Worm (Caenorhabditis elegans) whole organism, L4 larva: ENCODE results near the gene msp-81.

Experiments used
- F37D6.2 ChIP-seq: sonication (generic microtip); optimal IDR thresholded peaks from 2 replicates; lab custom pipeline; 2016; ENCODE audit warnings: mild to moderate bottlenecking, missing genetic modification characterization, missing compliant biosample characterization
- R02D3.7 ChIP-seq: fragments of 150-350 bp; sonication (generic microtip); optimal IDR thresholded peaks from 3 replicates; lab custom pipeline; 2014; ENCODE audit warnings: missing biosample characterization, missing genetic modification characterization
- Y105C5A.15 ChIP-seq: fragments of 200-800 bp; sonication (Bioruptor generic); IDR thresholded peaks from 2 replicates; pipeline ENCODE4 v1.3.6; 2022; ENCODE audit warnings: missing genetic modification characterization, missing compliant biosample characterization
- Y48G9A.11 ChIP-seq: fragments of 200-800 bp; sonication (Bioruptor generic); IDR thresholded peaks from 2 replicates; pipeline ENCODE4 v1.3.6; 2022; ENCODE audit warnings: missing genetic modification reagents, missing genetic modification characterization, missing compliant biosample characterization
- ZK546.5 ChIP-seq, 2 experiments: sonication (generic microtip); optimal IDR thresholded peaks; 2 replicates each; lab custom pipeline; 2017; ENCODE audit warnings: missing biosample characterization in 2 of 2, missing genetic modification characterization in 2 of 2
- aly-2 ChIP-seq: sonication (generic microtip); optimal IDR thresholded peaks from 2 replicates; lab custom pipeline; 2018; ENCODE audit warnings: missing biosample characterization, missing genetic modification characterization
- ama-1 ChIP-seq: fragments of 150-350 bp; optimal IDR thresholded peaks from 2 replicates; lab custom pipeline; 2014; ENCODE audit warnings: inconsistent platforms, mixed read lengths
- ceh-20 ChIP-seq: fragments of 200-800 bp; sonication (Bioruptor generic); IDR thresholded peaks from 2 replicates; pipeline ENCODE4 v1.3.6; 2022; ENCODE audit warnings: missing genetic modification reagents, missing genetic modification characterization, missing compliant biosample characterization
- ceh-82 ChIP-seq: sonication (generic microtip); optimal IDR thresholded peaks from 2 replicates; lab custom pipeline; 2017; ENCODE audit warnings: missing biosample characterization, missing genetic modification characterization
- ces-1 ChIP-seq: fragments of 150-350 bp; sonication (generic microtip); optimal IDR thresholded peaks from 4 replicates; lab custom pipeline; 2014; ENCODE audit warnings: missing biosample characterization, missing genetic modification reagents, missing genetic modification characterization
- daf-12 ChIP-seq: fragments of 150-350 bp; optimal IDR thresholded peaks from 2 replicates; lab custom pipeline; 2014; ENCODE audit warnings: missing biosample characterization, missing genetic modification reagents, missing genetic modification characterization
- dmd-6 ChIP-seq: fragments of 200-800 bp; sonication (Bioruptor generic); IDR thresholded peaks from 2 replicates; pipeline ENCODE4 v1.3.6; 2022; ENCODE audit warnings: missing genetic modification reagents, missing genetic modification characterization, missing compliant biosample characterization
- dmd-9 ChIP-seq: fragments of 200-800 bp; sonication (Bioruptor generic); IDR thresholded peaks from 2 replicates; pipeline ENCODE4 v1.3.6; 2022; ENCODE audit warnings: missing genetic modification reagents, missing genetic modification characterization, missing compliant biosample characterization
- dve-1 ChIP-seq: sonication (generic microtip); optimal IDR thresholded peaks from 2 replicates; lab custom pipeline; 2017; ENCODE audit warnings: antibody characterized with exemption, mild to moderate bottlenecking, missing genetic modification characterization, missing compliant biosample characterization; ENCODE audit not compliant: insufficient read depth
- egl-27 ChIP-seq: sonication (generic microtip); optimal IDR thresholded peaks from 3 replicates; lab custom pipeline; 2017; ENCODE audit warnings: missing biosample characterization, missing genetic modification reagents, missing genetic modification characterization
- egl-43 ChIP-seq: fragments of 200-800 bp; sonication (Bioruptor generic); IDR thresholded peaks from 2 replicates; pipeline ENCODE4 v1.3.6; 2022; ENCODE audit warnings: missing genetic modification reagents, missing genetic modification characterization, missing compliant biosample characterization
- fos-1 ChIP-seq: fragments of 150-350 bp; optimal IDR thresholded peaks from 2 replicates; lab custom pipeline; 2014; ENCODE audit warnings: missing biosample characterization, missing genetic modification characterization
- hlh-11 ChIP-seq: fragments of 200-800 bp; sonication (Bioruptor generic); optimal IDR thresholded peaks from 2 replicates; lab custom pipeline; 2018; ENCODE audit warnings: mild to moderate bottlenecking, missing genetic modification characterization, missing compliant biosample characterization
- hlh-30 ChIP-seq: sonication (generic microtip); optimal IDR thresholded peaks from 2 replicates; lab custom pipeline; 2017; ENCODE audit warnings: antibody characterized with exemption, mild to moderate bottlenecking, missing genetic modification characterization, missing compliant biosample characterization; ENCODE audit not compliant: insufficient read depth
- hmg-1.1 ChIP-seq: fragments of 200-800 bp; sonication (Bioruptor generic); IDR thresholded peaks from 2 replicates; pipeline ENCODE4 v1.3.6; 2022; ENCODE audit warnings: missing genetic modification reagents, missing genetic modification characterization, missing compliant biosample characterization
- lin-1 ChIP-seq: fragments of 200-800 bp; sonication (Bioruptor generic); IDR thresholded peaks from 2 replicates; pipeline ENCODE4 v1.3.6; 2022; ENCODE audit warnings: missing genetic modification reagents, missing genetic modification characterization, missing compliant biosample characterization
- lin-13 ChIP-seq: fragments of 150-350 bp; optimal IDR thresholded peaks from 2 replicates; lab custom pipeline; 2014; ENCODE audit warnings: missing biosample characterization, missing genetic modification reagents, missing genetic modification characterization
- lin-15B ChIP-seq: fragments of 150-350 bp; sonication (generic microtip); optimal IDR thresholded peaks from 3 replicates; lab custom pipeline; 2014; ENCODE audit warnings: missing biosample characterization, missing genetic modification characterization
- lin-38 ChIP-seq: fragments of 200-800 bp; sonication (Bioruptor generic); IDR thresholded peaks from 2 replicates; pipeline ENCODE4 v1.3.6; 2022; ENCODE audit warnings: missing genetic modification reagents, missing genetic modification characterization, missing compliant biosample characterization
- madf-9 ChIP-seq: fragments of 200-800 bp; sonication (Bioruptor generic); conservative IDR thresholded peaks from 2 replicates; pipeline ENCODE4 v1.3.6; 2022; ENCODE audit warnings: missing genetic modification reagents, missing genetic modification characterization, missing compliant biosample characterization
- mep-1 ChIP-seq: fragments of 150-350 bp; sonication (generic microtip); optimal IDR thresholded peaks from 3 replicates; lab custom pipeline; 2014; ENCODE audit warnings: missing biosample characterization, missing genetic modification characterization
- mxl-2 ChIP-seq: fragments of 200-800 bp; sonication (Bioruptor generic); conservative IDR thresholded peaks from 2 replicates; pipeline ENCODE4 v1.3.6; 2022; ENCODE audit warnings: missing genetic modification reagents, missing genetic modification characterization, missing compliant biosample characterization
- nhr-11 ChIP-seq: fragments of 150-350 bp; optimal IDR thresholded peaks from 2 replicates; lab custom pipeline; 2014; ENCODE audit warnings: missing biosample characterization, missing genetic modification characterization
- nhr-48 ChIP-seq: sonication (generic microtip); optimal IDR thresholded peaks from 2 replicates; lab custom pipeline; 2016; ENCODE audit warnings: mild to moderate bottlenecking, missing genetic modification characterization, missing compliant biosample characterization
- nhr-6 ChIP-seq: fragments of 150-350 bp; optimal IDR thresholded peaks from 2 replicates; lab custom pipeline; 2014; ENCODE audit warnings: missing biosample characterization, missing genetic modification characterization
- nhr-76 ChIP-seq: fragments of 150-350 bp; optimal IDR thresholded peaks from 2 replicates; lab custom pipeline; 2014; ENCODE audit warnings: missing biosample characterization, missing genetic modification characterization
- pha-4 ChIP-seq, 2 experiments: fragments of 150-350 bp in 1 of 2; fragments of 200-800 bp in 1 of 2; sonication (Bioruptor generic) in 1 of 2; IDR thresholded peaks in 1 of 2; optimal IDR thresholded peaks in 1 of 2; 2 replicates each; pipeline versions ENCODE4 v1.3.6 to Lab custom; 2014 to 2022; ENCODE audit warnings: missing genetic modification characterization in 2 of 2, missing genetic modification reagents in 2 of 2, missing biosample characterization in 1 of 2, missing compliant biosample characterization in 1 of 2
- php-3 ChIP-seq: fragments of 200-800 bp; sonication (Bioruptor generic); IDR thresholded peaks from 2 replicates; pipeline ENCODE4 v1.3.6; 2022; ENCODE audit warnings: missing genetic modification reagents, missing genetic modification characterization, missing compliant biosample characterization
- pqm-1 ChIP-seq: sonication (generic microtip); optimal IDR thresholded peaks from 2 replicates; lab custom pipeline; 2017; ENCODE audit warnings: missing biosample characterization, missing genetic modification characterization
- saeg-2 ChIP-seq: fragments of 200-800 bp; sonication (Bioruptor generic); IDR thresholded peaks from 2 replicates; pipeline ENCODE4 v1.3.6; 2022; ENCODE audit warnings: missing genetic modification reagents, missing genetic modification characterization, missing compliant biosample characterization
- sdz-12 ChIP-seq: fragments of 200-800 bp; sonication (Bioruptor generic); optimal IDR thresholded peaks from 2 replicates; lab custom pipeline; 2018; ENCODE audit warnings: mild to moderate bottlenecking, missing genetic modification characterization, missing compliant biosample characterization
- skn-1 ChIP-seq: fragments of 150-350 bp; optimal IDR thresholded peaks from 2 replicates; lab custom pipeline; 2014; ENCODE audit warnings: missing biosample characterization, missing genetic modification characterization
- tag-97 ChIP-seq: fragments of 200-800 bp; sonication (Bioruptor generic); IDR thresholded peaks from 2 replicates; pipeline ENCODE4 v1.3.6; 2022; ENCODE audit warnings: missing genetic modification characterization, missing compliant biosample characterization
- unc-62 ChIP-seq, 3 experiments: fragments of 150-350 bp in 1 of 3; sonication (generic microtip); optimal IDR thresholded peaks in 2 of 3; peaks in 1 of 3; 1 replicate in 1 of 3; 2 replicates in 2 of 3; lab custom pipeline; 2014 to 2017; ENCODE audit warnings: missing biosample characterization in 3 of 3, missing genetic modification characterization in 3 of 3, missing genetic modification reagents in 3 of 3, missing genotype in 1 of 3
- vab-7 ChIP-seq: fragments of 200-800 bp; sonication (Bioruptor generic); IDR thresholded peaks from 2 replicates; pipeline ENCODE4 v1.3.6; 2022; ENCODE audit warnings: missing genetic modification reagents, missing genetic modification characterization, missing compliant biosample characterization
- zfp-2 ChIP-seq: sonication (generic microtip); optimal IDR thresholded peaks from 2 replicates; lab custom pipeline; 2016; ENCODE audit warnings: mild to moderate bottlenecking, missing genetic modification characterization, missing compliant biosample characterization
- zip-11 ChIP-seq: fragments of 200-800 bp; sonication (Bioruptor generic); IDR thresholded peaks from 2 replicates; pipeline ENCODE4 v1.3.6; 2022; ENCODE audit warnings: missing genetic modification characterization, missing compliant biosample characterization
- zip-2 ChIP-seq: fragments of 150-350 bp; optimal IDR thresholded peaks from 2 replicates; lab custom pipeline; 2014; ENCODE audit warnings: missing biosample characterization, missing genetic modification characterization

Gene msp-81

DNA sequence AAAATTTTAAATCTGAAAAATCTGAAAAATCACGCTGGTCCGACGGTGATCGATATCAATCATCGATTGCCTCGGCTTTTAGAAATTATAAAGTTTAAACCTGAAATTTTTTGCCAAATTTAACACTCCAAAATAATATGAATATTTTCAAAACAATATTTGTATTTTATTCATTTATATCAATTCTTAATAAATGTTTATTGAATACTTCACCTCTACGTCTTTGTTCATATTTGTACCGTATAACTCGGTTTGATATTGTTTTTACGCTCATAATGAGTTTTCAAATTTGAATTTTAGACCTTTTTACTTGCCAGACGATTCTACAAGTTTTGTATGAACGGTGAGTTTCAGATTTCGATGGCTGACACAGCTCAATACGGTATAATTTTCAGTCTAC, 28.6 kb upstream of the msp-81 start, which contains the start of the genes K07F5.15 and K07F5.22:
K07F5.15 (plus strand) TSS at position 301 of the 400 bp plus-strand sequence.
K07F5.22 (plus strand) TSS at position 301 of the 400 bp plus-strand sequence.
- TF ChIP-seq R02D3.7 (tag; lab: Kevin White, UChicago) (no peak), vab-7 (GFP tag; lab: Robert Waterston, UW) (no peak), dmd-6 (GFP tag; lab: Robert Waterston, UW) (no peak)

DNA sequence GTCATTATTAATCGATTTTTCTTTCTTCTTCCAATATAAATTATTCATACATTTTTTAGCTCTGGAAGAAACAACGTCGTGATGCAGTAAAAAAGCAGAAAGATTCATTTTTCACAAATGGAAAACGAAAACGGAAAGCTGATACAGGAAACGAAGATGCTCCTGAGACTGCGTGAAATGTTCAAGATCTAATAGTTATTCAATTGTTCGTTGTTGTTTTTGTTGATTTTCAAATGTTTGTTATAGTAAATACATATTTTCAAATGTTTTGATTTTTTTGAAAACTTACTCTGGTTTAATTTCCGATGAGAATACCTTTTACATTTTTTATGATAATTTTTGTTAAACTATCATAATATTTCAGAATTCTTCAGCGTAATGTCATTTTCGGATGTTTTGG, 27.6 kb upstream of the msp-81 start, which contains the start of gene K07F5.16:
K07F5.16 (plus strand) TSS at position 301 of the 400 bp plus-strand sequence.
- no peak for TF ChIP-seq ceh-82 (tag; lab: Kevin White, UChicago)
- no peak for TF ChIP-seq Y105C5A.15
- TF ChIP-seq hlh-30 (tag; lab: Kevin White, UChicago), result no peak
- no peak for TF ChIP-seq lin-38 (GFP tag; lab: Robert Waterston, UW)
- TF ChIP-seq zip-2, result no peak
- no peak for TF ChIP-seq php-3 (GFP tag; lab: Robert Waterston, UW)

ce11 chrIV:9861921-9862320, 25.7 kb upstream of the msp-81 start, which contains the start of gene K07F5.14:
Gene K07F5.14, plus strand, starts transcription at chrIV:9862221.
- TF ChIP-seq aly-2 (no peak), pqm-1 (tag; lab: Kevin White, UChicago) (no peak), hmg-1.1 (GFP tag; lab: Robert Waterston, UW) (no peak), nhr-76 (tag; lab: Kevin White, UChicago) (no peak), unc-62 (GFP tag; optimal IDR thresholded peaks at IDR 0.05 in 1 of 2; lab: Kevin White, UChicago) (no peak), unc-62 (tag; optimal IDR thresholded peaks at IDR 0.05; lab: Kevin White, UChicago) (no peak), ceh-20 (GFP tag; lab: Robert Waterston, UW) (no peak), tag-97 (no peak), Y105C5A.15 (no peak), egl-27 (no peak), lin-1 (GFP tag; lab: Robert Waterston, UW) (no peak), madf-9 (GFP tag; lab: Robert Waterston, UW) (no peak), ces-1 (GFP tag; lab: Kevin White, UChicago) (no peak), nhr-11 (tag; lab: Kevin White, UChicago) (no peak), hlh-30 (tag; lab: Kevin White, UChicago) (no peak), ama-1 (no peak)

DNA sequence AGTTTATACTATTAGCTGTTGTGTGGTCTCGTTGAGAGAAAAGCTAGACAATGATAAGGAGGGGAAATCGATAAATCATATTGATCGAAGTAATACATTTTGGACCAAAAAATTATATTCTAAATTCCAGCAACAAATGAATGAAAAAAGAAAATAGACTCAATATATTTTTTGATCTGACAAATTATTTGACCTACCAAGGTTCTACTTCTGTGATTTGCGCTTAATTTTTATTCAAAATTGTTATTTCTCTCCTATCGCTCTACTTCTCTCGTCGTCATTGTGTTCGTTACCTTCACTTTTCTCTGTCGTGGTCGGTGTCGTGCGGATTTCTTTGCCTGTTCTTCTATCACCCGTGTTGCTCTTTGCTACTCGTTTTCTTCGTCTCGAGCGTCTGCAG, 22.8 kb upstream of the msp-81 start:
- TF ChIP-seq mep-1, result no peak
- no peak for TF ChIP-seq egl-43
- TF ChIP-seq sdz-12, result no peak
- no peak for TF ChIP-seq dve-1 (tag; lab: Kevin White, UChicago)
- TF ChIP-seq zip-11 (GFP tag; lab: Robert Waterston, UW), result no peak
- no peak for TF ChIP-seq madf-9 (GFP tag; lab: Robert Waterston, UW)
- no peak for TF ChIP-seq dmd-9 (GFP tag; lab: Robert Waterston, UW)
- no peak for TF ChIP-seq mxl-2 (GFP tag; lab: Robert Waterston, UW)

DNA sequence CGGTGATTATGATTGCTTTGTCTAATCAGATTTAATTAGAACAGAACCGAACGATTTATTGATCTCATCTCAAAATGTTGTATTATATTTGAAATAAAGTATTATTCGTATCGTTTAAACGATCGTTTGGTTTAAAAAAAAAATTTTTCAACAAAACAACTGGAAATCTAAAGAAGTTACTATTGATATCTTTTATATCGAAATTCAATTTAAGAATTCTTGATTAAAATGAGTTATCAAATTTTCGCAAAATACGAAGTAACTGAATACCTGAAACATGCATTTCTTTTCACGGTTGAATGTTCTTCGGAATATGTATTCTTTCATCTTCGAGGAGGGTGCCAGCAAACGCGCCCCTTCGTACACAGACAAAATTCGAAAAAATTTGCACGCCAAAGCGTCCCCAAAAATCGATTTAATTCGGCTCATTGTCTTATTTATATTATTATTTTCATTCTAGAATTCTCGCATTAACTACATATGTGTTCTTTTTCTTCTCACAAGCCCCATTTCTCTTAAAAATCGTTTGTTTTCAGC, 21.8 kb upstream of the msp-81 start, which contains the start of gene npp-1:
npp-1 (plus strand) TSS at position 537 of the 537 bp plus-strand sequence.
- TF ChIP-seq Y48G9A.11 (GFP tag; lab: Robert Waterston, UW) (no peak), egl-27 (no peak), madf-9 (GFP tag; lab: Robert Waterston, UW) (no peak), zip-2 (no peak), tag-97 (no peak), saeg-2 (GFP tag; lab: Robert Waterston, UW) (no peak), dve-1 (tag; lab: Kevin White, UChicago) (peak; percentile 20), nhr-6 (tag; lab: Kevin White, UChicago) (no peak), hlh-11 (tag; lab: Kevin White, UChicago) (no peak), lin-13 (GFP tag; lab: Kevin White, UChicago) (peak; percentile 30), fos-1 (no peak), F37D6.2 (no peak), ZK546.5 (tag; optimal IDR thresholded peaks at IDR 0.05; lab: Kevin White, UChicago) (no peak), lin-15B (tag; lab: Kevin White, UChicago) (no peak), skn-1 (tag; lab: Kevin White, UChicago) (no peak), daf-12 (tag; lab: Kevin White, UChicago) (no peak), nhr-48 (tag; lab: Kevin White, UChicago) (no peak), zfp-2 (no peak), pha-4 (GFP tag; IDR thresholded peaks at IDR 0.05; lab: Robert Waterston, UW) (no peak), pha-4 (tag; optimal IDR thresholded peaks at IDR 0.05; lab: Kevin White, UChicago) (no peak), dmd-6 (GFP tag; lab: Robert Waterston, UW) (no peak), mxl-2 (GFP tag; lab: Robert Waterston, UW) (no peak)
